Worm (Caenorhabditis elegans) whole organism, L1 larva: ENCODE data around the gene T26C5.3.

Source experiments
- C34B4.2 ChIP-seq: sonication (generic microtip); optimal IDR thresholded peaks from 2 replicates; lab custom pipeline; 2017; ENCODE audit warnings: mild to moderate bottlenecking, missing genetic modification characterization, missing compliant biosample characterization
- F16B12.6 ChIP-seq: fragments of 150-350 bp; optimal IDR thresholded peaks from 2 replicates; lab custom pipeline; 2014; ENCODE audit warnings: missing biosample characterization, missing genetic modification characterization
- aha-1 ChIP-seq: fragments of 150-350 bp; optimal IDR thresholded peaks from 2 replicates; lab custom pipeline; 2014; ENCODE audit warnings: missing biosample characterization, missing genetic modification characterization
- aly-2 ChIP-seq: fragments of 150-350 bp; optimal IDR thresholded peaks from 2 replicates; lab custom pipeline; 2014; ENCODE audit warnings: missing biosample characterization, missing genetic modification characterization
- ama-1 ChIP-seq: fragments of 150-350 bp; optimal IDR thresholded peaks from 2 replicates; lab custom pipeline; 2014
- blmp-1 ChIP-seq: fragments of 150-350 bp; optimal IDR thresholded peaks from 2 replicates; lab custom pipeline; 2014; ENCODE audit warnings: missing biosample characterization, missing genetic modification characterization
- ceh-8 ChIP-seq: fragments of 200-800 bp; sonication (Bioruptor generic); optimal IDR thresholded peaks from 2 replicates; lab custom pipeline; 2018; ENCODE audit warnings: mild to moderate bottlenecking, missing genetic modification characterization, moderate library complexity, missing compliant biosample characterization
- ceh-88 ChIP-seq: fragments of 200-800 bp; sonication (Bioruptor generic); IDR thresholded peaks from 2 replicates; pipeline ENCODE4 v1.3.6; 2022; ENCODE audit warnings: missing genetic modification characterization, missing compliant biosample characterization
- ceh-90 ChIP-seq: sonication (generic microtip); optimal IDR thresholded peaks from 2 replicates; lab custom pipeline; 2016; ENCODE audit warnings: missing genetic modification characterization, missing compliant biosample characterization
- ces-1 ChIP-seq: fragments of 150-350 bp; optimal IDR thresholded peaks from 2 replicates; lab custom pipeline; 2014; ENCODE audit warnings: missing biosample characterization, missing genetic modification reagents, missing genetic modification characterization
- dpl-1 ChIP-seq, 3 experiments: fragments of 150-350 bp in 2 of 3; sonication (generic microtip) in 1 of 3; optimal IDR thresholded peaks; 2 replicates each; lab custom pipeline; 2014 to 2017; ENCODE audit warnings: missing biosample characterization in 3 of 3, missing genetic modification characterization in 3 of 3, missing genetic modification reagents in 3 of 3
- dsc-1 ChIP-seq: sonication (generic microtip); optimal IDR thresholded peaks from 2 replicates; lab custom pipeline; 2016; ENCODE audit warnings: mild to moderate bottlenecking, missing genetic modification characterization, missing compliant biosample characterization
- efl-1 ChIP-seq, 4 experiments: fragments of 150-350 bp; optimal IDR thresholded peaks in 3 of 4; peaks in 1 of 4; 1 replicate in 1 of 4; 2 replicates in 3 of 4; lab custom pipeline; 2014; ENCODE audit warnings: missing biosample characterization in 2 of 4, missing genetic modification characterization in 2 of 4, missing genetic modification reagents in 2 of 4
- efl-3 ChIP-seq: fragments of 200-800 bp; sonication (Bioruptor generic); optimal IDR thresholded peaks from 2 replicates; lab custom pipeline; 2018; ENCODE audit warnings: mild to moderate bottlenecking, missing genetic modification characterization, missing compliant biosample characterization
- egl-13 ChIP-seq: sonication (generic microtip); optimal IDR thresholded peaks from 2 replicates; lab custom pipeline; 2016; ENCODE audit warnings: missing genotype, missing genetic modification reagents, missing genetic modification characterization, missing compliant biosample characterization
- elt-3 ChIP-seq, 6 experiments: fragments of 150-350 bp in 1 of 6; sonication (generic microtip); optimal IDR thresholded peaks; 2 replicates each; lab custom pipeline; 2017 to 2018; ENCODE audit warnings: missing biosample characterization in 6 of 6, missing genetic modification characterization in 6 of 6, inconsistent platforms in 1 of 6
- fkh-10 ChIP-seq: sonication (generic microtip); optimal IDR thresholded peaks from 2 replicates; lab custom pipeline; 2017; ENCODE audit warnings: missing biosample characterization, missing genetic modification reagents, missing genetic modification characterization
- fkh-4 ChIP-seq: sonication (generic microtip); optimal IDR thresholded peaks from 2 replicates; lab custom pipeline; 2016; ENCODE audit warnings: missing compliant biosample characterization, missing genetic modification characterization, borderline replicate concordance
- fkh-8 ChIP-seq: sonication (generic microtip); optimal IDR thresholded peaks from 2 replicates; lab custom pipeline; 2016; ENCODE audit warnings: mild to moderate bottlenecking, missing genetic modification characterization, missing compliant biosample characterization
- fos-1 ChIP-seq: fragments of 150-350 bp; optimal IDR thresholded peaks from 2 replicates; lab custom pipeline; 2014; ENCODE audit warnings: missing biosample characterization, missing genetic modification characterization
- grh-1 ChIP-seq: fragments of 200-800 bp; sonication (Bioruptor generic); IDR thresholded peaks from 2 replicates; pipeline ENCODE4 v1.3.6; 2022; ENCODE audit warnings: missing genetic modification reagents, missing genetic modification characterization, missing compliant biosample characterization
- hlh-17 ChIP-seq: fragments of 200-800 bp; sonication (Bioruptor generic); optimal IDR thresholded peaks from 2 replicates; lab custom pipeline; 2018; ENCODE audit warnings: missing genetic modification characterization, mild to moderate bottlenecking, missing compliant biosample characterization, moderate library complexity, borderline replicate concordance
- hlh-4 ChIP-seq: sonication (generic microtip); optimal IDR thresholded peaks from 2 replicates; lab custom pipeline; 2016; ENCODE audit warnings: mild to moderate bottlenecking, missing genetic modification characterization, missing compliant biosample characterization
- hpl-2 ChIP-seq: fragments of 150-350 bp; optimal IDR thresholded peaks from 2 replicates; lab custom pipeline; 2014; ENCODE audit warnings: missing biosample characterization, missing genetic modification reagents, missing genetic modification characterization
- isw-1 ChIP-seq: fragments of 200-800 bp; sonication (Bioruptor generic); IDR thresholded peaks from 2 replicates; pipeline ENCODE4 v1.3.6; 2022; ENCODE audit warnings: missing genetic modification characterization, missing compliant biosample characterization
- jun-1 ChIP-seq: fragments of 150-350 bp; optimal IDR thresholded peaks from 2 replicates; lab custom pipeline; 2014; ENCODE audit warnings: missing biosample characterization, missing genetic modification reagents, missing genetic modification characterization
- lin-14 ChIP-seq: fragments of 200-800 bp; sonication (Bioruptor generic); optimal IDR thresholded peaks from 2 replicates; lab custom pipeline; 2018; ENCODE audit warnings: mild to moderate bottlenecking, missing genetic modification characterization, moderate library complexity, missing compliant biosample characterization
- lin-35 ChIP-seq, 2 experiments: fragments of 150-350 bp; optimal IDR thresholded peaks; 2 replicates each; lab custom pipeline; 2014; ENCODE audit warnings: missing biosample characterization in 2 of 2, missing genetic modification characterization in 2 of 2, missing genetic modification reagents in 2 of 2
- lir-3 ChIP-seq: sonication (generic microtip); optimal IDR thresholded peaks from 2 replicates; lab custom pipeline; 2016; ENCODE audit warnings: mild to moderate bottlenecking, missing genetic modification characterization, moderate library complexity, missing compliant biosample characterization; ENCODE audit not compliant: poor library complexity
- lsy-2 ChIP-seq, 2 experiments: fragments of 150-350 bp; optimal IDR thresholded peaks; 2 replicates each; lab custom pipeline; 2014; ENCODE audit warnings: missing biosample characterization in 2 of 2, missing genetic modification characterization in 2 of 2
- nhr-19 ChIP-seq: fragments of 200-800 bp; sonication (Bioruptor generic); conservative IDR thresholded peaks from 2 replicates; pipeline ENCODE4 v1.3.6; 2022; ENCODE audit warnings: missing genetic modification characterization, missing compliant biosample characterization
- nhr-237 ChIP-seq: fragments of 150-350 bp; optimal IDR thresholded peaks from 2 replicates; lab custom pipeline; 2014; ENCODE audit warnings: missing biosample characterization, missing genetic modification characterization
- nhr-28 ChIP-seq: fragments of 150-350 bp; optimal IDR thresholded peaks from 2 replicates; lab custom pipeline; 2014; ENCODE audit warnings: missing biosample characterization, missing genetic modification characterization
- nhr-71 ChIP-seq: sonication (generic microtip); optimal IDR thresholded peaks from 2 replicates; lab custom pipeline; 2016; ENCODE audit warnings: mild to moderate bottlenecking, missing genetic modification characterization, moderate library complexity, missing compliant biosample characterization
- nhr-76 ChIP-seq: sonication (generic microtip); optimal IDR thresholded peaks from 2 replicates; lab custom pipeline; 2017; ENCODE audit warnings: missing biosample characterization, missing genetic modification characterization
- nhr-77 ChIP-seq: fragments of 150-350 bp; optimal IDR thresholded peaks from 2 replicates; lab custom pipeline; 2014; ENCODE audit warnings: missing biosample characterization, missing genetic modification characterization
- nhr-84 ChIP-seq: sonication (generic microtip); optimal IDR thresholded peaks from 2 replicates; lab custom pipeline; 2017; ENCODE audit warnings: missing biosample characterization, missing genetic modification characterization
- nhr-85 ChIP-seq: sonication (generic microtip); peaks from one replicate; lab custom pipeline; 2016; ENCODE audit warnings: missing genetic modification characterization, inconsistent platforms, missing compliant biosample characterization
- nhr-90 ChIP-seq: sonication (generic microtip); optimal IDR thresholded peaks from 2 replicates; lab custom pipeline; 2016; ENCODE audit warnings: mild to moderate bottlenecking, missing genetic modification characterization, missing compliant biosample characterization; ENCODE audit not compliant: poor library complexity
- pax-3 ChIP-seq: fragments of 200-800 bp; sonication (Bioruptor generic); optimal IDR thresholded peaks from 2 replicates; lab custom pipeline; 2018; ENCODE audit warnings: mild to moderate bottlenecking, missing genetic modification characterization, moderate library complexity, missing compliant biosample characterization
- rnt-1 ChIP-seq: sonication (generic microtip); optimal IDR thresholded peaks from 2 replicates; lab custom pipeline; 2016; ENCODE audit warnings: mild to moderate bottlenecking, missing genetic modification characterization, moderate library complexity, missing compliant biosample characterization
- skn-1 ChIP-seq: fragments of 150-350 bp; optimal IDR thresholded peaks from 2 replicates; lab custom pipeline; 2014; ENCODE audit warnings: missing biosample characterization, missing genetic modification characterization
- snu-23 ChIP-seq: sonication (generic microtip); optimal IDR thresholded peaks from 2 replicates; lab custom pipeline; 2016; ENCODE audit warnings: missing genetic modification characterization, missing compliant biosample characterization
- sox-4 ChIP-seq: sonication (generic microtip); optimal IDR thresholded peaks from 2 replicates; lab custom pipeline; 2016; ENCODE audit warnings: missing genetic modification characterization, missing compliant biosample characterization
- swsn-7 ChIP-seq: sonication (generic microtip); optimal IDR thresholded peaks from 2 replicates; lab custom pipeline; 2016; ENCODE audit warnings: missing genetic modification characterization, missing compliant biosample characterization
- unc-130 ChIP-seq: fragments of 150-350 bp; optimal IDR thresholded peaks from 2 replicates; lab custom pipeline; 2017; ENCODE audit warnings: missing biosample characterization, missing genetic modification characterization, inconsistent platforms
- unc-30 ChIP-seq: sonication (generic microtip); optimal IDR thresholded peaks from 2 replicates; lab custom pipeline; 2017; ENCODE audit warnings: missing biosample characterization, missing genetic modification characterization
- zag-1 ChIP-seq: fragments of 150-350 bp; optimal IDR thresholded peaks from 2 replicates; lab custom pipeline; 2014; ENCODE audit warnings: missing biosample characterization, missing genetic modification characterization
- zip-4 ChIP-seq: fragments of 200-800 bp; sonication (Bioruptor generic); optimal IDR thresholded peaks from 2 replicates; lab custom pipeline; 2018; ENCODE audit warnings: mild to moderate bottlenecking, missing genetic modification characterization, moderate library complexity, missing compliant biosample characterization
- ztf-11 ChIP-seq, 2 experiments: sonication (generic microtip); optimal IDR thresholded peaks; 2 replicates each; lab custom pipeline; 2016 to 2017; ENCODE audit warnings: missing genetic modification characterization in 2 of 2, missing biosample characterization in 1 of 2, missing compliant biosample characterization in 1 of 2
- ztf-4 ChIP-seq: fragments of 150-350 bp; optimal IDR thresholded peaks from 2 replicates; lab custom pipeline; 2014; ENCODE audit warnings: missing biosample characterization, missing genetic modification characterization

The T26C5.3 gene

ce11 chrII:9285171-9286025 is 49.0 kb downstream of the T26C5.3 start, which contains the start of gene mtrr-1:
mtrr-1 (plus strand) TSS chrII:9285975.
- no peak for TF ChIP-seq nhr-77 (tag; lab: Kevin White, UChicago)
- TF ChIP-seq lin-35 (GFP tag; optimal IDR thresholded peaks at IDR 0.05; lab: Kevin White, UChicago) = peak; percentile 2 to 16
- peak; percentile 38 to 41 for TF ChIP-seq efl-1 (optimal IDR thresholded peaks at IDR 0.05; lab: Kevin White, UChicago)
- TF ChIP-seq efl-1 (GFP tag; optimal IDR thresholded peaks at IDR 0.05 in 1 of 2; lab: Kevin White, UChicago) = peak in 1 of 2 experiments; percentile 37
- no peak for TF ChIP-seq hlh-4 (tag; lab: Kevin White, UChicago)
- no peak for TF ChIP-seq fkh-4
- TF ChIP-seq unc-30 (tag; lab: Kevin White, UChicago) = no peak
- no peak for TF ChIP-seq unc-130 (tag; lab: Kevin White, UChicago)
- no peak for TF ChIP-seq nhr-84 (tag; lab: Kevin White, UChicago)
- peak; percentile 25 for TF ChIP-seq hlh-17 (GFP tag; lab: Kevin White, UChicago)
- peak; percentile 28 for TF ChIP-seq dsc-1
- peak; percentile 49 for TF ChIP-seq nhr-19
- no peak for TF ChIP-seq lin-14 (GFP tag; lab: Kevin White, UChicago)
- TF ChIP-seq C34B4.2 (tag; lab: Kevin White, UChicago) = no peak
- TF ChIP-seq dpl-1 (GFP tag; optimal IDR thresholded peaks at IDR 0.05; lab: Kevin White, UChicago) = peak in 2 of 3 experiments; percentile 11 to 46
- TF ChIP-seq egl-13 = peak; percentile 5
- TF ChIP-seq F16B12.6 = peak; percentile 72
- TF ChIP-seq ztf-4 = peak; percentile 5
- no peak for TF ChIP-seq zag-1 (tag; lab: Kevin White, UChicago)
- no peak for TF ChIP-seq ztf-11 (tag; optimal IDR thresholded peaks at IDR 0.05; lab: Kevin White, UChicago)
- TF ChIP-seq fos-1 (tag; lab: Kevin White, UChicago) = no peak
- no peak for TF ChIP-seq pax-3 (tag; lab: Kevin White, UChicago)
- no peak for TF ChIP-seq aha-1 (tag; lab: Kevin White, UChicago)
- TF ChIP-seq jun-1 = no peak
- peak; percentile 43 to 76 for TF ChIP-seq lsy-2 (tag; optimal IDR thresholded peaks at IDR 0.05; lab: Kevin White, UChicago)
- peak; percentile 27; the same call in 1 of the 2 replicates for TF ChIP-seq grh-1 (GFP tag; lab: Robert Waterston, UW)
- no peak for TF ChIP-seq nhr-76 (tag; lab: Kevin White, UChicago)
- TF ChIP-seq nhr-71 (tag; lab: Kevin White, UChicago) = peak; percentile 55
- TF ChIP-seq nhr-28 (tag; lab: Kevin White, UChicago) = no peak
- no peak for TF ChIP-seq blmp-1 (tag; lab: Kevin White, UChicago)
- peak; percentile 15 for TF ChIP-seq fkh-10 (GFP tag; lab: Kevin White, UChicago)
- peak; percentile 59 for TF ChIP-seq ama-1 (lab: Kevin White, UChicago)
- no peak for TF ChIP-seq ceh-90 (tag; lab: Kevin White, UChicago)
- no peak for TF ChIP-seq nhr-237
- peak; percentile 7 for TF ChIP-seq snu-23 (GFP tag; lab: Kevin White, UChicago)
- no peak for TF ChIP-seq ceh-88 (GFP tag; lab: Robert Waterston, UW)
- TF ChIP-seq hpl-2 (GFP tag; lab: Kevin White, UChicago) = no peak
- no peak for TF ChIP-seq nhr-90 (tag; lab: Kevin White, UChicago)
- peak; percentile 9 for TF ChIP-seq ceh-8
- TF ChIP-seq swsn-7 (tag; lab: Kevin White, UChicago) = peak; percentile 9
- no peak for TF ChIP-seq efl-3 (GFP tag; lab: Kevin White, UChicago)
- TF ChIP-seq lir-3 (tag; lab: Kevin White, UChicago) = no peak
- no peak for TF ChIP-seq ces-1 (GFP tag; lab: Kevin White, UChicago)
- TF ChIP-seq isw-1 (GFP tag; lab: Robert Waterston, UW) = no peak
- no peak for TF ChIP-seq sox-4 (tag; lab: Kevin White, UChicago)
- TF ChIP-seq fkh-8 (tag; lab: Kevin White, UChicago) = no peak
- no peak for TF ChIP-seq elt-3 (tag; optimal IDR thresholded peaks at IDR 0.05; lab: Kevin White, UChicago)
- peak; percentile 67 for TF ChIP-seq nhr-85 (tag; lab: Kevin White, UChicago)
- no peak for TF ChIP-seq skn-1 (tag; lab: Kevin White, UChicago)
- TF ChIP-seq zip-4 (GFP tag; lab: Kevin White, UChicago) = no peak
- TF ChIP-seq rnt-1 (tag; lab: Kevin White, UChicago) = peak; percentile 13
- TF ChIP-seq aly-2 (tag; lab: Kevin White, UChicago) = peak; percentile 18
